Fruit fly (Drosophila melanogaster): ENCODE data around the gene GILT1.

DNA sequence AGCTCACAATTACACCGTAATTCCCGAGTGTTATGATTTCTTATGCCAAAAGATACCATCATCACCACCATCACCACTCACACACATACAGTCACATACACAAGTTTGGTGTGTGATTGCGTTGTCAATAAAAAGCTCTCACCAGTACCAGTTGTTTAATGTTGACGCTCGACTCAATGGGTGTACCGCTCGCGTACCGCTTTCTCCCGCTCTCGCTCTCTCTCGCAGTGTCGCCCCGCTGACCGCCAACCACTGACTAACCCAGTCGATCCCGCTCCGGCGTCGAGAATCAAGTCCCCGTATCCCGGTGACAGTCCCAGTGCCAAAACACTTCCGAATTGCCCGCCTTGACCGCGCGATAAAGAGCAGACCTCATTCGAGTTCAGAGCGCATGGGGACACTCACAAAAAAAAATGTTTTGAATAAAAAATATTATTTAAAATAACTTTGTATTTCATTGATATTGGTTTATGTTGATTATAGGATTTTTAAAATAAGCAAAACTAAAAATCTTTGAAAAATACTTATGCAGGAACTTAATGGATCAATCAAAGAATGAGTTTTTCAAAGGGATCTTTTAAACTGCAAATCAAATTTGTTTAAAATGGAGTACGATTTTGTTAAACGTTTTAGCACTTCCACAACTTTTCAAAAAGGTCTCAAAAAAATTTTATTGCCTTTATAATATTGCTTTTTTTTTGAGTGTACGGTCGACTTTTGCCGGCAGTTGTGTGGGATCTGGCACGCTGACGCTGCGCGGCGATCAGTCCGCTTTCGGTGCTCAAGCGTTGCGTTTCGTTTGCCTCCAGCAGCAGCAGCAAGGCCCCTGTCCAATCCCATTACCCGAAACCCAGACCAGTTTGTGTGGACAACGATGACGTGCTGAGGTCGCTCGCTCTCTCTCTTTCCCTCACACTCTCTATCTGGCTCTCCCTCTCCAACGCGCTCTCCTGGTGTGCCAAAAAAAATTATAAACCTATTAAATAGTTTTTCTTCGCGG, 37.2 kb downstream of the GILT1 start, which contains the start of gene Dic1:
- TF ChIP-seq kay (GFP tag; ENCODE audit: borderline replicate concordance) (peak; percentile 98), Clk (GFP tag; optimal IDR thresholded peaks at IDR 0.05) (peak; percentile 93), CG11617 (GFP tag; optimal IDR thresholded peaks at IDR 0.05) (peak; percentile 99)

Measured in whole organism, adult.